Fruit fly (Drosophila melanogaster) whole organism, embryonic: ENCODE measurements around the gene NT1.

ENCODE experiments used
- B-H2 ChIP-seq: fragments of 200-800 bp; sonication (Bioruptor generic); optimal IDR thresholded peaks from 2 replicates; lab custom pipeline; 2018; ENCODE audit warnings: missing biosample characterization, mild to moderate bottlenecking, missing genetic modification characterization
- Bdp1 ChIP-seq: fragments of 200-800 bp; sonication (Bioruptor generic); optimal IDR thresholded peaks from 3 replicates; lab custom pipeline; 2016; ENCODE audit warnings: missing biosample characterization, missing genetic modification characterization
- Bgb ChIP-seq: fragments of 200-800 bp; sonication (Bioruptor generic); IDR thresholded peaks from 2 replicates; pipeline ENCODE4 v1.3.6; 2022; ENCODE audit warnings: missing biosample characterization, missing genetic modification characterization; ENCODE audit not compliant: partially characterized antibody
- CG10462 ChIP-seq: fragments of 200-800 bp; sonication (Bioruptor generic); optimal IDR thresholded peaks from 2 replicates; lab custom pipeline; 2016; ENCODE audit warnings: missing biosample characterization, missing genetic modification characterization
- CG10959 ChIP-seq: fragments of 200-800 bp; sonication (Bioruptor generic); IDR thresholded peaks from 2 replicates; pipeline ENCODE4 v1.3.6; 2022; ENCODE audit warnings: missing biosample characterization, missing genetic modification characterization
- CG12071 ChIP-seq: fragments of 200-800 bp; sonication (Bioruptor generic); optimal IDR thresholded peaks from 3 replicates; lab custom pipeline; 2018; ENCODE audit warnings: missing biosample characterization, mild to moderate bottlenecking, missing genetic modification characterization
- CG12391 ChIP-seq: fragments of 200-800 bp; sonication (Bioruptor generic); optimal IDR thresholded peaks from 3 replicates; lab custom pipeline; 2018; ENCODE audit warnings: missing biosample characterization, mild to moderate bottlenecking, missing genetic modification characterization, moderate library complexity
- CG18476 ChIP-seq: fragments of 200-800 bp; sonication (Bioruptor generic); optimal IDR thresholded peaks from 2 replicates; lab custom pipeline; 2016; ENCODE audit warnings: missing biosample characterization, mild to moderate bottlenecking, missing genetic modification characterization
- CG18599 ChIP-seq: fragments of 200-800 bp; sonication (Bioruptor generic); optimal IDR thresholded peaks from 3 replicates; lab custom pipeline; 2017; ENCODE audit warnings: missing biosample characterization, missing genetic modification characterization, mild to moderate bottlenecking, moderate library complexity, missing genetic modification reagents
- CG31441 ChIP-seq: fragments of 200-800 bp; sonication (Bioruptor generic); IDR thresholded peaks from 2 replicates; pipeline ENCODE4 v1.3.6; 2022; ENCODE audit warnings: missing biosample characterization, missing genetic modification characterization
- CG34376 ChIP-seq: fragments of 200-800 bp; sonication (Bioruptor generic); optimal IDR thresholded peaks from 2 replicates; lab custom pipeline; 2018; ENCODE audit warnings: missing biosample characterization, mild to moderate bottlenecking, missing genetic modification characterization
- CG34422 ChIP-seq: fragments of 200-800 bp; sonication (Bioruptor generic); IDR thresholded peaks from 3 replicates; pipeline ENCODE4 v1.3.6; 2022; ENCODE audit warnings: missing biosample characterization, missing genetic modification characterization
- CG4282 ChIP-seq: fragments of 200-800 bp; sonication (Bioruptor generic); optimal IDR thresholded peaks from 2 replicates; lab custom pipeline; 2016; ENCODE audit warnings: missing biosample characterization, missing genetic modification characterization
- CG7987 ChIP-seq: fragments of 200-800 bp; sonication (Bioruptor generic); optimal IDR thresholded peaks from 2 replicates; lab custom pipeline; 2018; ENCODE audit warnings: missing biosample characterization, mild to moderate bottlenecking, missing genetic modification characterization, moderate library complexity
- CG8478 ChIP-seq: fragments of >200 bp; optimal IDR thresholded peaks from 2 replicates; lab custom pipeline; 2018
- CG8924 ChIP-seq: fragments of 200-800 bp; optimal IDR thresholded peaks from 3 replicates; lab custom pipeline; 2019; ENCODE audit warnings: missing biosample characterization, mild to moderate bottlenecking, missing genetic modification characterization, moderate library complexity
- CTCF ChIP-seq: fragments of 200-800 bp; sonication (Bioruptor generic); optimal IDR thresholded peaks from 2 replicates; lab custom pipeline; 2017; ENCODE audit warnings: missing biosample characterization, mild to moderate bottlenecking, missing genetic modification characterization, moderate library complexity
- Camta ChIP-seq: fragments of 200-800 bp; sonication (Bioruptor generic); optimal IDR thresholded peaks from 2 replicates; lab custom pipeline; 2016; ENCODE audit warnings: missing biosample characterization, missing genetic modification characterization
- CkIIα-i1 ChIP-seq: fragments of 200-800 bp; sonication (Bioruptor generic); IDR thresholded peaks from 2 replicates; pipeline ENCODE4 v1.3.6; 2022; ENCODE audit warnings: missing biosample characterization, missing genetic modification characterization
- Dbx ChIP-seq: fragments of 200-800 bp; sonication (Bioruptor generic); IDR thresholded peaks from 3 replicates; pipeline ENCODE4 v1.3.6; 2022; ENCODE audit warnings: missing biosample characterization, missing genetic modification characterization
- Dip3 ChIP-seq: fragments of 200-800 bp; sonication (Bioruptor generic); optimal IDR thresholded peaks from 3 replicates; lab custom pipeline; 2016; ENCODE audit warnings: missing biosample characterization, missing genetic modification characterization
- Dll ChIP-seq: fragments of 200-800 bp; sonication (Bioruptor generic); IDR thresholded peaks from 4 replicates; pipeline ENCODE4 v1.3.6; 2022; ENCODE audit warnings: missing biosample characterization, missing genetic modification characterization; ENCODE audit not compliant: partially characterized antibody
- Doc3 ChIP-seq: fragments of 200-800 bp; sonication (Bioruptor generic); IDR thresholded peaks from 3 replicates; pipeline ENCODE4 v1.3.6; 2022; ENCODE audit warnings: missing biosample characterization, missing genetic modification characterization; ENCODE audit not compliant: partially characterized antibody
- Dp ChIP-seq: fragments of 200-800 bp; sonication (Bioruptor generic); optimal IDR thresholded peaks from 2 replicates; lab custom pipeline; 2018; ENCODE audit warnings: missing biosample characterization, mild to moderate bottlenecking, missing genetic modification characterization, moderate library complexity
- Eip74EF ChIP-seq, 2 experiments: fragments of 200-800 bp in 1 of 2; fragments of >200 bp in 1 of 2; sonication (Bioruptor generic) in 1 of 2; optimal IDR thresholded peaks; 2 replicates each; lab custom pipeline; 2017 to 2019; ENCODE audit warnings: missing biosample characterization in 2 of 2, missing genetic modification characterization in 2 of 2, mild to moderate bottlenecking in 1 of 2, moderate library complexity in 1 of 2
- Elba2 ChIP-seq: fragments of 200-800 bp; sonication (Bioruptor generic); optimal IDR thresholded peaks from 3 replicates; lab custom pipeline; 2016; ENCODE audit warnings: missing biosample characterization, missing genetic modification characterization
- MESR4 ChIP-seq: fragments of 200-800 bp; sonication (Bioruptor generic); optimal IDR thresholded peaks from 2 replicates; lab custom pipeline; 2018; ENCODE audit warnings: missing biosample characterization, mild to moderate bottlenecking, missing genetic modification characterization, moderate library complexity
- Nf-YB ChIP-seq: fragments of 200-800 bp; sonication (Bioruptor generic); optimal IDR thresholded peaks from 3 replicates; lab custom pipeline; 2019; ENCODE audit warnings: missing biosample characterization, mild to moderate bottlenecking, missing genetic modification characterization, moderate library complexity
- NfI ChIP-seq: fragments of 200-800 bp; sonication (Bioruptor generic); optimal IDR thresholded peaks from 3 replicates; lab custom pipeline; 2018; ENCODE audit warnings: missing biosample characterization, mild to moderate bottlenecking, missing genetic modification characterization, moderate library complexity
- Sin3A ChIP-seq: fragments of >200 bp; optimal IDR thresholded peaks from 2 replicates; lab custom pipeline; 2018
- Ssrp ChIP-seq: fragments of 200-800 bp; sonication (Bioruptor generic); optimal IDR thresholded peaks from 2 replicates; lab custom pipeline; 2018; ENCODE audit warnings: missing biosample characterization, mild to moderate bottlenecking, missing genetic modification characterization, moderate library complexity
- Tbp ChIP-seq: fragments of >200 bp; optimal IDR thresholded peaks from 2 replicates; lab custom pipeline; 2018; ENCODE audit warnings: missing biosample characterization, missing genetic modification characterization
- Usf ChIP-seq: fragments of 200-800 bp; sonication (Bioruptor generic); optimal IDR thresholded peaks from 2 replicates; lab custom pipeline; 2017; ENCODE audit warnings: missing genotype, missing biosample characterization, missing genetic modification characterization
- Vsx1 ChIP-seq: fragments of 200-800 bp; sonication (Bioruptor generic); optimal IDR thresholded peaks from 2 replicates; lab custom pipeline; 2017; ENCODE audit warnings: missing biosample characterization, mild to moderate bottlenecking, missing genetic modification characterization, missing genetic modification reagents
- ap ChIP-seq: fragments of 200-800 bp; sonication (Bioruptor generic); IDR thresholded peaks from 2 replicates; pipeline ENCODE4 v1.3.6; 2022; ENCODE audit warnings: missing biosample characterization, missing genetic modification characterization
- caup ChIP-seq: fragments of 200-800 bp; sonication (Bioruptor generic); optimal IDR thresholded peaks from 3 replicates; lab custom pipeline; 2017; ENCODE audit warnings: missing biosample characterization, mild to moderate bottlenecking, missing genetic modification characterization, moderate library complexity; ENCODE audit not compliant: severe bottlenecking
- corto ChIP-seq: fragments of 200-800 bp; sonication (Bioruptor generic); optimal IDR thresholded peaks from 2 replicates; lab custom pipeline; 2016; ENCODE audit warnings: missing biosample characterization, mild to moderate bottlenecking, missing genetic modification characterization, moderate library complexity
- crol ChIP-seq: fragments of 200-800 bp; sonication (Bioruptor generic); IDR thresholded peaks from 2 replicates; pipeline ENCODE4 v1.3.6; 2022; ENCODE audit warnings: missing biosample characterization, missing genetic modification characterization
- dati ChIP-seq: fragments of 200-800 bp; sonication (Bioruptor generic); IDR thresholded peaks from 2 replicates; pipeline ENCODE4 v1.3.6; 2022; ENCODE audit warnings: missing biosample characterization, missing genetic modification characterization
- fd102C ChIP-seq: fragments of 200-800 bp; sonication (Bioruptor generic); optimal IDR thresholded peaks from 2 replicates; lab custom pipeline; 2018; ENCODE audit warnings: missing biosample characterization, mild to moderate bottlenecking, missing genetic modification characterization, moderate library complexity
- fd3F ChIP-seq: fragments of 200-800 bp; sonication (Bioruptor generic); optimal IDR thresholded peaks from 2 replicates; lab custom pipeline; 2018; ENCODE audit warnings: missing biosample characterization, mild to moderate bottlenecking, missing genetic modification characterization, moderate library complexity
- gcm ChIP-seq: fragments of 200-800 bp; sonication (Bioruptor generic); optimal IDR thresholded peaks from 2 replicates; lab custom pipeline; 2019; ENCODE audit warnings: missing biosample characterization, mild to moderate bottlenecking, missing genetic modification characterization, moderate library complexity
- gsb ChIP-seq: fragments of 200-800 bp; sonication (Bioruptor generic); IDR thresholded peaks from 2 replicates; pipeline ENCODE4 v1.3.6; 2022; ENCODE audit warnings: missing biosample characterization, missing genetic modification characterization
- knrl ChIP-seq: fragments of 200-800 bp; sonication (Bioruptor generic); IDR thresholded peaks from 3 replicates; pipeline ENCODE4 v1.3.6; 2022; ENCODE audit warnings: missing biosample characterization, missing genetic modification characterization; ENCODE audit not compliant: partially characterized antibody
- nerfin-2 ChIP-seq: fragments of 200-800 bp; sonication (Bioruptor generic); IDR thresholded peaks from 2 replicates; pipeline ENCODE4 v1.3.6; 2022; ENCODE audit warnings: missing biosample characterization, missing genetic modification characterization; ENCODE audit not compliant: partially characterized antibody
- ranshi ChIP-seq: fragments of 200-800 bp; sonication (Bioruptor generic); IDR thresholded peaks from 2 replicates; pipeline ENCODE4 v1.3.6; 2022; ENCODE audit warnings: missing biosample characterization, missing genetic modification characterization
- repo ChIP-seq: fragments of 200-800 bp; sonication (Bioruptor generic); optimal IDR thresholded peaks from 2 replicates; lab custom pipeline; 2016; ENCODE audit warnings: missing biosample characterization, missing genetic modification characterization
- row ChIP-seq: fragments of 200-800 bp; sonication (Bioruptor generic); IDR thresholded peaks from 3 replicates; pipeline ENCODE4 v1.3.6; 2022; ENCODE audit warnings: missing biosample characterization, missing genetic modification characterization
- tap ChIP-seq: fragments of 200-800 bp; optimal IDR thresholded peaks from 3 replicates; lab custom pipeline; 2019; ENCODE audit warnings: missing biosample characterization, mild to moderate bottlenecking, missing genetic modification characterization, moderate library complexity
- ttk ChIP-seq: fragments of 200-800 bp; sonication (Bioruptor generic); IDR thresholded peaks from 2 replicates; pipeline ENCODE4 v2.1.2; 2022; ENCODE audit warnings: missing biosample characterization, missing genetic modification characterization
- usp ChIP-seq: fragments of >200 bp; optimal IDR thresholded peaks from 2 replicates; lab custom pipeline; 2017; ENCODE audit warnings: missing biosample characterization, missing genetic modification characterization
- zen2 ChIP-seq: fragments of 200-800 bp; sonication (Bioruptor generic); IDR thresholded peaks from 3 replicates; pipeline ENCODE4 v1.3.6; 2022; ENCODE audit warnings: missing biosample characterization, missing genetic modification characterization; ENCODE audit not compliant: partially characterized antibody

The NT1 gene

dm6 chr3L:4533941-4534340 is 25.7 kb upstream of the NT1 start (continued):
- TF ChIP-seq MESR4 (GFP tag; lab: Kevin White, UChicago) (no peak), Bdp1 (no peak), CTCF (GFP tag; lab: Kevin White, UChicago) (no peak), zen2 (GFP tag; lab: Robert Waterston, UW) (no peak), repo (GFP tag; lab: Kevin White, UChicago) (no peak), knrl (GFP tag; lab: Robert Waterston, UW) (no peak), Dll (GFP tag; lab: Robert Waterston, UW) (no peak), Sin3A (no peak), fd102C (no peak), crol (GFP tag; lab: Robert Waterston, UW) (no peak), ap (0 out of 2 replicates have a peak, but pooled peaks have one; percentile 9), Dip3 (GFP tag; lab: Kevin White, UChicago) (no peak), ttk (peak; percentile 51), dati (no peak), CG10462 (GFP tag; lab: Kevin White, UChicago) (no peak), CkIIα-i1 (GFP tag; lab: Robert Waterston, UW) (no peak), fd3F (GFP tag; lab: Kevin White, UChicago) (no peak), CG7987 (GFP tag; lab: Kevin White, UChicago) (no peak), tap (peak; percentile 68), Dp (no peak), Doc3 (GFP tag; lab: Robert Waterston, UW) (no peak), Dbx (GFP tag; lab: Robert Waterston, UW) (no peak), Eip74EF (GFP tag; optimal IDR thresholded peaks at IDR 0.05; lab: Kevin White, UChicago) (peak in 1 of 2 experiments; percentile 58), CG12071 (GFP tag; lab: Kevin White, UChicago) (no peak), CG4282 (GFP tag; lab: Kevin White, UChicago) (no peak), CG8478 (no peak), row (peak; percentile 53), ranshi (GFP tag; lab: Robert Waterston, UW) (0 out of 2 replicates have a peak, but pooled peaks have one; percentile 9), CG18476 (no peak), gcm (GFP tag; lab: Kevin White, UChicago) (peak; percentile 18), Ssrp (tag; lab: Kevin White, UChicago) (peak; percentile 11), Nf-YB (GFP tag; lab: Kevin White, UChicago) (no peak), CG18599 (GFP tag; lab: Kevin White, UChicago) (no peak), Bgb (GFP tag; lab: Robert Waterston, UW) (no peak), CG34376 (GFP tag; lab: Kevin White, UChicago) (no peak), CG12391 (tag; lab: Kevin White, UChicago) (peak; percentile 37), caup (no peak), gsb (no peak), Tbp (GFP tag; lab: Kevin White, UChicago) (no peak), CG10959 (GFP tag; lab: Robert Waterston, UW) (no peak), nerfin-2 (GFP tag; lab: Robert Waterston, UW) (no peak), usp (GFP tag; lab: Kevin White, UChicago) (no peak), CG31441 (GFP tag; lab: Robert Waterston, UW) (peak; percentile 77), Elba2 (no peak), NfI (GFP tag; lab: Kevin White, UChicago) (no peak), CG8924 (tag; lab: Kevin White, UChicago) (peak; percentile 12), Camta (no peak), B-H2 (GFP tag; lab: Kevin White, UChicago) (no peak), corto (GFP tag; lab: Kevin White, UChicago) (no peak), Vsx1 (GFP tag; lab: Kevin White, UChicago) (no peak), Usf (GFP tag; lab: Kevin White, UChicago) (no peak), CG34422 (no peak)
